Worm (Caenorhabditis elegans) whole organism, L4 larva: Measurements from ENCODE around the gene oac-59.

ENCODE experiments used
- ZK546.5 ChIP-seq, 2 experiments: sonication (generic microtip); optimal IDR thresholded peaks; 2 replicates each; lab custom pipeline; 2017; ENCODE audit warnings: missing biosample characterization in 2 of 2, missing genetic modification characterization in 2 of 2
- aha-1 ChIP-seq: fragments of 150-350 bp; peaks from one replicate; lab custom pipeline; 2014; ENCODE audit warnings: missing biosample characterization, missing genetic modification characterization
- aly-2 ChIP-seq: sonication (generic microtip); optimal IDR thresholded peaks from 2 replicates; lab custom pipeline; 2018; ENCODE audit warnings: missing biosample characterization, missing genetic modification characterization
- ama-1 ChIP-seq: fragments of 150-350 bp; optimal IDR thresholded peaks from 2 replicates; lab custom pipeline; 2014; ENCODE audit warnings: inconsistent platforms, mixed read lengths
- hlh-11 ChIP-seq: fragments of 200-800 bp; sonication (Bioruptor generic); optimal IDR thresholded peaks from 2 replicates; lab custom pipeline; 2018; ENCODE audit warnings: mild to moderate bottlenecking, missing genetic modification characterization, missing compliant biosample characterization
- nhr-102 ChIP-seq: sonication (generic microtip); optimal IDR thresholded peaks from 2 replicates; lab custom pipeline; 2016; ENCODE audit warnings: mild to moderate bottlenecking, missing genetic modification characterization, moderate library complexity, missing compliant biosample characterization
- nhr-237 ChIP-seq: sonication (generic microtip); optimal IDR thresholded peaks from 2 replicates; lab custom pipeline; 2017; ENCODE audit warnings: missing biosample characterization, missing genetic modification characterization
- nhr-28 ChIP-seq: fragments of 150-350 bp; optimal IDR thresholded peaks from 2 replicates; lab custom pipeline; 2014; ENCODE audit warnings: missing biosample characterization, missing genetic modification characterization
- nhr-77 ChIP-seq: fragments of 150-350 bp; optimal IDR thresholded peaks from 2 replicates; lab custom pipeline; 2014; ENCODE audit warnings: missing biosample characterization, missing genetic modification characterization
- unc-62 ChIP-seq, 3 experiments: fragments of 150-350 bp in 1 of 3; sonication (generic microtip); optimal IDR thresholded peaks in 2 of 3; peaks in 1 of 3; 1 replicate in 1 of 3; 2 replicates in 2 of 3; lab custom pipeline; 2014 to 2017; ENCODE audit warnings: missing biosample characterization in 3 of 3, missing genetic modification characterization in 3 of 3, missing genetic modification reagents in 3 of 3, missing genotype in 1 of 3

DNA sequence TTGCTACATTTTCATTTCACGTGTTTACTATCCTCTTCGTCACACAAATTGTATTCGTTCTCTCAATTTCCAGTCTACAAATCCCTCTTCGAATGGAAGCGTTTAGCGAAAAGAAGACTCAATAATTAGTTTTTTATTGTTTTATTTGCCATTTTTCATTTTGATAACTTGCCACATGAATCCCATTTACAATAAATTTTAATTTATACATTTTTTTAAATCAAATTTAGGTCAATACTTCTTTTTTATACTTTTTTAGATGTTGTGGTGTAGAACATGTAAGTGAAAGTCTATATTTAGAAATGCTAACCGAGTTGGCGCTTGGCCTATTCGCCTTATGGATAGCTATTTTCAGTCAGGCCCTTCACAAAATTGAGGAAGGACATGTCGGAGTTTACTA, 13.4 kb downstream of the oac-59 start, which contains the start of gene erl-1:
- no peak for TF ChIP-seq nhr-237
- no peak for TF ChIP-seq nhr-77 (tag; lab: Kevin White, UChicago)
- no peak for TF ChIP-seq ZK546.5 (tag; optimal IDR thresholded peaks at IDR 0.05; lab: Kevin White, UChicago)
- TF ChIP-seq aly-2 (tag; lab: Kevin White, UChicago): no peak
- no peak for TF ChIP-seq nhr-102
- TF ChIP-seq ama-1: no peak
- TF ChIP-seq aha-1 (tag; lab: Kevin White, UChicago): no peak
- TF ChIP-seq nhr-28: no peak
- TF ChIP-seq hlh-11 (tag; lab: Kevin White, UChicago): no peak
- TF ChIP-seq unc-62 (GFP tag; optimal IDR thresholded peaks at IDR 0.05 in 1 of 2; lab: Kevin White, UChicago): no peak
- no peak for TF ChIP-seq unc-62 (tag; optimal IDR thresholded peaks at IDR 0.05; lab: Kevin White, UChicago)
